Worm (Caenorhabditis elegans) whole organism, late embryonic: Measurements from ENCODE around the gene lurp-1.

Experiments
- C38D4.7 ChIP-seq: fragments of 200-800 bp; sonication (Bioruptor generic); optimal IDR thresholded peaks from 2 replicates; lab custom pipeline; 2018; ENCODE audit warnings: mild to moderate bottlenecking, missing genetic modification characterization, moderate library complexity, missing compliant biosample characterization
- T23F11.4 ChIP-seq: fragments of 200-800 bp; sonication (Bioruptor generic); optimal IDR thresholded peaks from 2 replicates; lab custom pipeline; 2018; ENCODE audit warnings: mild to moderate bottlenecking, missing genetic modification characterization, missing compliant biosample characterization
- Y22D7AL.16 ChIP-seq: sonication (generic microtip); optimal IDR thresholded peaks from 2 replicates; lab custom pipeline; 2016; ENCODE audit warnings: missing genetic modification characterization, missing compliant biosample characterization
- ahr-1 ChIP-seq: sonication (generic microtip); optimal IDR thresholded peaks from 2 replicates; lab custom pipeline; 2016; ENCODE audit warnings: missing genetic modification characterization, missing compliant biosample characterization
- ceh-14 ChIP-seq: sonication (generic microtip); optimal IDR thresholded peaks from 2 replicates; lab custom pipeline; 2016; ENCODE audit warnings: missing genotype, missing genetic modification characterization, missing compliant biosample characterization
- ceh-18 ChIP-seq: sonication (generic microtip); optimal IDR thresholded peaks from 2 replicates; lab custom pipeline; 2016; ENCODE audit warnings: missing genetic modification characterization, missing compliant biosample characterization
- ceh-2 ChIP-seq: sonication (generic microtip); optimal IDR thresholded peaks from 2 replicates; lab custom pipeline; 2016; ENCODE audit warnings: missing genotype, missing genetic modification characterization, missing compliant biosample characterization
- ceh-22 ChIP-seq: sonication (generic microtip); optimal IDR thresholded peaks from 2 replicates; lab custom pipeline; 2017; ENCODE audit warnings: missing biosample characterization, missing genetic modification characterization
- ceh-30 ChIP-seq: fragments of 150-350 bp; optimal IDR thresholded peaks from 2 replicates; lab custom pipeline; 2014; ENCODE audit warnings: missing biosample characterization, missing genetic modification characterization
- ceh-31 ChIP-seq: sonication (generic microtip); optimal IDR thresholded peaks from 2 replicates; lab custom pipeline; 2016; ENCODE audit warnings: missing genetic modification characterization, missing compliant biosample characterization
- ceh-45 ChIP-seq: fragments of 200-800 bp; sonication (Bioruptor generic); IDR thresholded peaks from 2 replicates; pipeline ENCODE4 v1.3.6; 2022; ENCODE audit warnings: missing genetic modification reagents, missing genetic modification characterization, missing compliant biosample characterization
- ceh-6 ChIP-seq: fragments of 200-800 bp; sonication (Bioruptor generic); optimal IDR thresholded peaks from 2 replicates; lab custom pipeline; 2018; ENCODE audit warnings: mild to moderate bottlenecking, missing genetic modification characterization, missing compliant biosample characterization
- ceh-9 ChIP-seq: sonication (generic microtip); optimal IDR thresholded peaks from 2 replicates; lab custom pipeline; 2016; ENCODE audit warnings: mild to moderate bottlenecking, missing genetic modification characterization, inconsistent platforms, missing compliant biosample characterization
- che-1 ChIP-seq: sonication (generic microtip); optimal IDR thresholded peaks from 2 replicates; lab custom pipeline; 2016; ENCODE audit warnings: mild to moderate bottlenecking, missing genetic modification characterization, missing compliant biosample characterization
- dmd-4 ChIP-seq: sonication (generic microtip); optimal IDR thresholded peaks from 2 replicates; lab custom pipeline; 2016; ENCODE audit warnings: borderline replicate concordance, missing genetic modification characterization, missing compliant biosample characterization
- elt-4 ChIP-seq: sonication (generic microtip); optimal IDR thresholded peaks from 2 replicates; lab custom pipeline; 2016; ENCODE audit warnings: missing genetic modification characterization, missing compliant biosample characterization
- ets-4 ChIP-seq: sonication (generic microtip); optimal IDR thresholded peaks from 2 replicates; lab custom pipeline; 2016; ENCODE audit warnings: missing genetic modification characterization, missing compliant biosample characterization
- hlh-15 ChIP-seq: sonication (generic microtip); optimal IDR thresholded peaks from 2 replicates; lab custom pipeline; 2016; ENCODE audit warnings: missing genetic modification characterization, missing compliant biosample characterization
- hlh-30 ChIP-seq: sonication (generic microtip); optimal IDR thresholded peaks from 2 replicates; lab custom pipeline; 2017; ENCODE audit warnings: antibody characterized with exemption, missing genetic modification characterization, missing compliant biosample characterization; ENCODE audit not compliant: insufficient read depth
- hlh-8 ChIP-seq: sonication (generic microtip); optimal IDR thresholded peaks from 2 replicates; lab custom pipeline; 2016; ENCODE audit warnings: missing genotype, missing genetic modification characterization, missing compliant biosample characterization
- lim-6 ChIP-seq: sonication (generic microtip); optimal IDR thresholded peaks from 2 replicates; lab custom pipeline; 2016; ENCODE audit warnings: missing genetic modification characterization, missing compliant biosample characterization
- madf-2 ChIP-seq: sonication (generic microtip); optimal IDR thresholded peaks from 2 replicates; lab custom pipeline; 2017; ENCODE audit warnings: missing genetic modification characterization, missing compliant biosample characterization
- nfya-1 ChIP-seq: sonication (generic microtip); optimal IDR thresholded peaks from 2 replicates; lab custom pipeline; 2017; ENCODE audit warnings: missing genetic modification characterization, mild to moderate bottlenecking, missing compliant biosample characterization, antibody characterized with exemption, moderate library complexity
- nhr-232 ChIP-seq: sonication (generic microtip); optimal IDR thresholded peaks from 2 replicates; lab custom pipeline; 2016; ENCODE audit warnings: missing genetic modification characterization, missing compliant biosample characterization
- npax-4 ChIP-seq: sonication (generic microtip); optimal IDR thresholded peaks from 2 replicates; lab custom pipeline; 2016; ENCODE audit warnings: missing genetic modification characterization, missing compliant biosample characterization
- odd-2 ChIP-seq: sonication (generic microtip); optimal IDR thresholded peaks from 2 replicates; lab custom pipeline; 2017; ENCODE audit warnings: antibody characterized with exemption, mild to moderate bottlenecking, missing genetic modification characterization, missing compliant biosample characterization
- pha-4 ChIP-seq: fragments of 150-350 bp; optimal IDR thresholded peaks from 2 replicates; lab custom pipeline; 2018; ENCODE audit warnings: missing biosample characterization, missing genetic modification reagents, missing genetic modification characterization
- pros-1 ChIP-seq: fragments of 150-350 bp; optimal IDR thresholded peaks from 2 replicates; lab custom pipeline; 2014; ENCODE audit warnings: missing biosample characterization, missing genetic modification reagents, missing genetic modification characterization
- ref-2 ChIP-seq: sonication (generic microtip); optimal IDR thresholded peaks from 2 replicates; lab custom pipeline; 2016; ENCODE audit warnings: missing genetic modification characterization, missing compliant biosample characterization
- sdc-2 ChIP-seq: sonication (generic microtip); optimal IDR thresholded peaks from 2 replicates; lab custom pipeline; 2016; ENCODE audit warnings: missing genotype, missing genetic modification characterization, missing compliant biosample characterization
- sox-2 ChIP-seq: fragments of 200-800 bp; sonication (Bioruptor generic); IDR thresholded peaks from 2 replicates; pipeline ENCODE4 v1.3.6; 2022; ENCODE audit warnings: missing genetic modification reagents, missing genetic modification characterization, missing compliant biosample characterization
- sox-4 ChIP-seq: sonication (generic microtip); optimal IDR thresholded peaks from 2 replicates; lab custom pipeline; 2017; ENCODE audit warnings: mild to moderate bottlenecking, missing genetic modification characterization, inconsistent platforms, missing compliant biosample characterization
- tbx-2 ChIP-seq: sonication (generic microtip); optimal IDR thresholded peaks from 2 replicates; lab custom pipeline; 2016; ENCODE audit warnings: missing genetic modification characterization, missing compliant biosample characterization
- ttx-3 ChIP-seq: sonication (generic microtip); optimal IDR thresholded peaks from 2 replicates; lab custom pipeline; 2016; ENCODE audit warnings: missing genetic modification reagents, missing genetic modification characterization, missing compliant biosample characterization
- unc-55 ChIP-seq: sonication (generic microtip); optimal IDR thresholded peaks from 2 replicates; lab custom pipeline; 2017; ENCODE audit warnings: missing biosample characterization, missing genetic modification reagents, missing genetic modification characterization
- zip-5 ChIP-seq: sonication (generic microtip); optimal IDR thresholded peaks from 2 replicates; lab custom pipeline; 2016; ENCODE audit warnings: missing genetic modification characterization, missing compliant biosample characterization
- ztf-16 ChIP-seq: sonication (generic microtip); optimal IDR thresholded peaks from 2 replicates; lab custom pipeline; 2017; ENCODE audit warnings: missing genetic modification characterization, missing compliant biosample characterization

Gene lurp-1

DNA sequence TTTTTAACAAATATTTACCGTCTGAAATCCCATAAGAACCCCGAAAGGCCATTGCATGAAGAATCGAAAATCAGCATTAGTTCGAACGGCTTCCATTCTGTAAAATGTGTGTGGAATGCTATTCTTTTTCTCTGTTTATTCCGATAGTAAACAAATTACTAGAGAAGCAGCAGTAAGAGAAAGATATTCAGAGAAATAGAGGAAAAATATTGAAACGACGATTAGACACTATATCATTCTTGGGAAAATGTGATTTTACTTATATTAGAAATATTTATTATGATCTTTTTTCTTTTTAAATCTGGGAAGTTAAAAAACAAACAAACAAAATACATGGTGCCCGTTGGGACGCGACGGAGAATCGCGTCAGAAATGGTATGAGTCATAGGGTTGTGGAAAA lies 37.2 kb upstream of the lurp-1 start, which contains the start of gene M106.8:
Gene M106.8, minus strand, starts transcription at position 101 of the 400 bp plus-strand sequence.
- TF ChIP-seq pros-1 (tag; lab: Kevin White, UChicago) (no peak), madf-2 (tag; lab: Kevin White, UChicago) (no peak), ttx-3 (tag; lab: Kevin White, UChicago) (no peak), che-1 (no peak), ceh-9 (tag; lab: Kevin White, UChicago) (no peak), T23F11.4 (no peak), ceh-18 (tag; lab: Kevin White, UChicago) (no peak), tbx-2 (tag; lab: Kevin White, UChicago) (no peak), nfya-1 (tag; lab: Kevin White, UChicago) (no peak), nhr-232 (tag; lab: Kevin White, UChicago) (no peak), ceh-31 (tag; lab: Kevin White, UChicago) (no peak), pha-4 (tag; lab: Kevin White, UChicago) (no peak), ceh-2 (no peak), hlh-15 (tag; lab: Kevin White, UChicago) (no peak), sox-2 (GFP tag; lab: Robert Waterston, UW) (no peak), ahr-1 (tag; lab: Kevin White, UChicago) (no peak)
- TF ChIP-seq, all 69 proteins: peak for 0

DNA sequence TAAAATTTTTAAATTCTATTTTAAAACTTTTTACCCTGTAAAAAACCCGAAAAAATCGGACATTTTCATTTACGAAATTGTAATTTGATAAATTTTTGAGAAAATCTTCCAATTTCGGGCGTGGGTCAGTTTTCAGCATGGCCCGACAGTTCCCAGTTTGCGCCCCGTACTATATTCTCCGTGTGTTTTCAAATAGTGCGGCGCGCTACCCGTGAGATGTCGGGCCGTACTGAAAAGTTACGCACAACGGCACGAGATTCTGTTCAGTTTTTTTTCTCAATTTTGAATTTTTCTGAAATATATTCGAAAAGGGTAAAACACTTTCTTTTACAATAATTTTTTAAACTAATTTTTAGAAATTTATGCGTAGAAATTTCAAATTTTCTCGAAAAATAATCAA lies 33.7 kb upstream of the lurp-1 start:
- no peak for TF ChIP-seq ets-4 (tag; lab: Kevin White, UChicago)
- TF ChIP-seq ahr-1 (tag; lab: Kevin White, UChicago): no peak
- no peak for TF ChIP-seq sdc-2
- TF ChIP-seq nhr-232 (tag; lab: Kevin White, UChicago): no peak
- TF ChIP-seq ceh-6: no peak
- no peak for TF ChIP-seq ceh-22 (tag; lab: Kevin White, UChicago)
- no peak for TF ChIP-seq odd-2 (tag; lab: Kevin White, UChicago)
- TF ChIP-seq ceh-45 (GFP tag; lab: Robert Waterston, UW): no peak

DNA sequence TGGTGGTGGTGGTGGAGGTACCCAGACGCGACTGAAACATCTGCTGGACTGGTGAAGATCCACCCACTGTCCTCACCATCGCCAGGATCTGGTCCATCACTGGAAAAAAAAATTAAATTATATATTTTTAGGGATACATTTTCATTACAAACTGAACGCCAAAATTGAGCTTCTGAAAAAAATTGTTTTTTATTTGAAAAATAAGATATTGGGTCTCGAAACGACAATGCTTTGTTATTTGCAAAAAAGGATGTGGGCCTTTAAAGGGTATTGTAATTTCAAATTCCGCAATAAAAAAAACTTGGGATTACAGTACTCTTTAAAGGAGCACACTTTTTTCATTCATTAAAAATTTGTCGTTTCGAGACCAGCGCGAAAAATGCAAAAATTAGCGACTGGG lies 30.8 kb upstream of the lurp-1 start, which contains the start of gene M106.2:
Gene M106.2, minus strand, starts transcription at position 101 of the 400 bp plus-strand sequence.
- no peak for TF ChIP-seq hlh-8 (tag; lab: Kevin White, UChicago)
- TF ChIP-seq lim-6 (tag; lab: Kevin White, UChicago): no peak
- TF ChIP-seq T23F11.4: no peak
- TF ChIP-seq ceh-31 (tag; lab: Kevin White, UChicago): no peak
- no peak for TF ChIP-seq elt-4 (tag; lab: Kevin White, UChicago)
- TF ChIP-seq ztf-16 (tag; lab: Kevin White, UChicago): no peak
- TF ChIP-seq zip-5 (tag; lab: Kevin White, UChicago): no peak
- TF ChIP-seq pha-4 (tag; lab: Kevin White, UChicago): no peak
- TF ChIP-seq sox-2 (GFP tag; lab: Robert Waterston, UW): no peak
- no peak for TF ChIP-seq ceh-14 (tag; lab: Kevin White, UChicago)

DNA sequence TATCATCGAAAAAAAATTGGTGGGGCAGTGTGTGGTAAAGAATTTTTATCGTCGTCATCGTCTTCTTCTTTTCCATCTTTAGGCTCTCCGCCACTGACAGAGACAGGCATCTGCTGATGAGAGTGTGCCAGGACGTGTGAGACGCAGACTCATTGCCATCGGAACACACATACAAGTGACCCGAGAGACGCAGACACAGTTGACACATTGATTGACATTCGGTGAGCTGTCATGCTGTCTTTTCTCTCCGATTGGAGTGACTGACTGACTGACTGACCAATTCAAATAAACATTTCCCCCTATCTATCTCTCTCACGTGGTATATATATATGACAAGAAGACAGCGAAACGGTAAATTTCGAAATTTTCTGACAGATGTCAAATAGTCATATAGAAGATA lies 29.6 kb upstream of the lurp-1 start:
- TF ChIP-seq ceh-18 (tag; lab: Kevin White, UChicago) (peak; percentile 54), dmd-4 (tag; lab: Kevin White, UChicago) (no peak), unc-55 (GFP tag; lab: Kevin White, UChicago) (peak; percentile 100), nfya-1 (tag; lab: Kevin White, UChicago) (peak; percentile 41), hlh-30 (peak; percentile 68), sox-2 (GFP tag; lab: Robert Waterston, UW) (no peak), npax-4 (tag; lab: Kevin White, UChicago) (no peak), ref-2 (peak; percentile 31), C38D4.7 (GFP tag; lab: Kevin White, UChicago) (no peak)

DNA sequence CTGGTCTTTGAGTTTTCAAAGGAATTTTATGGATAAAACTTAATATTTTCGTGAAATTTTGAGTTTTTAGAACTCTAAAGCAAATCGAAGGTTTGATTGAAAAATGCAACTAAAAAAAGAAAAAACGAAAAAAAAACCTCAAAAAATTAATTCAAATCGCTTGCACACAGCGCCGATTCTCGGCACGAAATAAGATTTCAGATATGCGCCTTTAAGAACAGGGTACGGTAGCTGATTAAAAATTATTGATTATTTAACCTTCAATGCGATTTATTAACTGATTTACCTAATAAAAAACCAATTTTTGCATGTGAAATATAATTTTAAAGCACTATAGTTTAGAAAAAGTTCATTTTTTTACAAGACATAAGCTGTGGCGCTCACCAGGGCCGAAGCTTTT lies 27.8 kb upstream of the lurp-1 start:
- TF ChIP-seq ref-2 (no peak), nhr-232 (tag; lab: Kevin White, UChicago) (no peak), sox-4 (tag; lab: Kevin White, UChicago) (no peak), Y22D7AL.16 (tag; lab: Kevin White, UChicago) (no peak), ceh-30 (tag; lab: Kevin White, UChicago) (no peak), zip-5 (tag; lab: Kevin White, UChicago) (no peak)
